Fruit fly (Drosophila melanogaster) whole organism, embryonic: ENCODE data around the gene odd.

Experiments
- Ada2b ChIP-seq: fragments of 200-800 bp; sonication (Bioruptor generic); IDR thresholded peaks from 2 replicates; pipeline ENCODE4 v1.3.6; 2022; ENCODE audit warnings: missing biosample characterization, missing genetic modification characterization
- Aef1 ChIP-seq: fragments of 200-800 bp; sonication (Bioruptor generic); IDR thresholded peaks from 3 replicates; pipeline ENCODE4 v1.3.6; 2022; ENCODE audit warnings: missing biosample characterization, missing genetic modification characterization
- C15 ChIP-seq: fragments of 200-800 bp; sonication (Bioruptor generic); IDR thresholded peaks from 3 replicates; pipeline ENCODE4 v1.3.6; 2022; ENCODE audit warnings: missing biosample characterization, missing genetic modification characterization
- CG11398 ChIP-seq: fragments of 200-800 bp; sonication (Bioruptor generic); optimal IDR thresholded peaks from 2 replicates; lab custom pipeline; 2016; ENCODE audit warnings: missing biosample characterization, missing genetic modification characterization
- CG11560 ChIP-seq: fragments of 200-800 bp; sonication (Bioruptor generic); IDR thresholded peaks from 3 replicates; pipeline ENCODE4 v1.3.6; 2022; ENCODE audit warnings: missing biosample characterization, missing genetic modification characterization
- CG12236 ChIP-seq: fragments of 200-800 bp; sonication (Bioruptor generic); optimal IDR thresholded peaks from 2 replicates; lab custom pipeline; 2016; ENCODE audit warnings: missing biosample characterization, missing genetic modification characterization
- CG13123 ChIP-seq: fragments of 200-800 bp; sonication (Bioruptor generic); optimal IDR thresholded peaks from 2 replicates; lab custom pipeline; 2016; ENCODE audit warnings: missing biosample characterization, missing genetic modification characterization
- CG14050 ChIP-seq: fragments of 200-800 bp; sonication (Bioruptor generic); IDR thresholded peaks from 3 replicates; pipeline ENCODE4 v1.3.6; 2022; ENCODE audit warnings: missing biosample characterization, missing genetic modification characterization
- CG14441 ChIP-seq: fragments of 200-800 bp; sonication (Bioruptor generic); IDR thresholded peaks from 2 replicates; pipeline ENCODE4 v1.3.6; 2022; ENCODE audit warnings: missing biosample characterization, missing genetic modification characterization
- CG17385 ChIP-seq: fragments of 200-800 bp; sonication (Bioruptor generic); optimal IDR thresholded peaks from 3 replicates; lab custom pipeline; 2018; ENCODE audit warnings: missing biosample characterization, mild to moderate bottlenecking, missing genetic modification characterization
- CG18619 ChIP-seq: fragments of 200-800 bp; sonication (Bioruptor generic); optimal IDR thresholded peaks from 3 replicates; lab custom pipeline; 2017; ENCODE audit warnings: missing biosample characterization, mild to moderate bottlenecking, missing genetic modification characterization
- CG2875 ChIP-seq: fragments of 200-800 bp; sonication (Bioruptor generic); optimal IDR thresholded peaks from 2 replicates; lab custom pipeline; 2017; ENCODE audit warnings: missing biosample characterization, mild to moderate bottlenecking, missing genetic modification characterization, missing genetic modification reagents
- CG34224 ChIP-seq: fragments of 200-800 bp; sonication (Bioruptor generic); IDR thresholded peaks from 3 replicates; pipeline ENCODE4 v1.3.6; 2022; ENCODE audit warnings: missing biosample characterization, missing genetic modification characterization; ENCODE audit not compliant: partially characterized antibody
- CG42726 ChIP-seq: fragments of 200-800 bp; sonication (Bioruptor generic); IDR thresholded peaks from 2 replicates; pipeline ENCODE4 v1.3.6; 2022; ENCODE audit warnings: missing biosample characterization, missing genetic modification characterization; ENCODE audit not compliant: partially characterized antibody
- CG4328 ChIP-seq: fragments of 200-800 bp; sonication (Bioruptor generic); optimal IDR thresholded peaks from 3 replicates; lab custom pipeline; 2017; ENCODE audit warnings: missing biosample characterization, missing genetic modification reagents, missing genetic modification characterization
- CG4820 ChIP-seq: fragments of 200-800 bp; sonication (Bioruptor generic); optimal IDR thresholded peaks from 3 replicates; lab custom pipeline; 2016; ENCODE audit warnings: missing biosample characterization, missing genetic modification characterization
- CG6175 ChIP-seq: fragments of 200-800 bp; sonication (Bioruptor generic); IDR thresholded peaks from 3 replicates; pipeline ENCODE4 v1.3.6; 2022; ENCODE audit warnings: missing biosample characterization, missing genetic modification characterization
- CG7963 ChIP-seq: fragments of 200-800 bp; sonication (Bioruptor generic); IDR thresholded peaks from 3 replicates; pipeline ENCODE4 v1.3.6; 2022; ENCODE audit warnings: missing biosample characterization, missing genetic modification characterization; ENCODE audit not compliant: partially characterized antibody
- CG8089 ChIP-seq: fragments of 200-800 bp; sonication (Bioruptor generic); optimal IDR thresholded peaks from 3 replicates; lab custom pipeline; 2016; ENCODE audit warnings: missing biosample characterization, missing genetic modification characterization
- CG8359 ChIP-seq: fragments of 200-800 bp; sonication (Bioruptor generic); optimal IDR thresholded peaks from 2 replicates; lab custom pipeline; 2017; ENCODE audit warnings: missing biosample characterization, mild to moderate bottlenecking, missing genetic modification characterization, borderline replicate concordance
- CG8765 ChIP-seq: fragments of 200-800 bp; sonication (Bioruptor generic); IDR thresholded peaks from 2 replicates; pipeline ENCODE4 v1.3.6; 2022; ENCODE audit warnings: missing biosample characterization, missing genetic modification characterization
- CG8944 ChIP-seq: fragments of 200-800 bp; sonication (Bioruptor generic); optimal IDR thresholded peaks from 3 replicates; lab custom pipeline; 2016; ENCODE audit warnings: missing biosample characterization, missing genetic modification characterization
- CG9817 ChIP-seq: fragments of 200-800 bp; sonication (Bioruptor generic); optimal IDR thresholded peaks from 2 replicates; lab custom pipeline; 2018; ENCODE audit warnings: missing biosample characterization, mild to moderate bottlenecking, missing genetic modification characterization, moderate library complexity
- H15 ChIP-seq: fragments of 200-800 bp; sonication (Bioruptor generic); IDR thresholded peaks from 3 replicates; pipeline ENCODE4 v1.3.6; 2022; ENCODE audit warnings: missing biosample characterization, missing genetic modification characterization
- HLH3B ChIP-seq: fragments of 200-800 bp; sonication (Bioruptor generic); IDR thresholded peaks from 2 replicates; pipeline ENCODE4 v1.3.6; 2022; ENCODE audit warnings: missing biosample characterization, missing genetic modification characterization
- HLH4C ChIP-seq: fragments of 200-800 bp; sonication (Bioruptor generic); IDR thresholded peaks from 3 replicates; pipeline ENCODE4 v1.3.6; 2022; ENCODE audit warnings: missing biosample characterization, missing genetic modification characterization; ENCODE audit not compliant: partially characterized antibody
- Hr3 ChIP-seq: fragments of 200-800 bp; sonication (Bioruptor generic); optimal IDR thresholded peaks from 3 replicates; lab custom pipeline; 2016; ENCODE audit warnings: missing biosample characterization, missing genetic modification characterization
- Hsf ChIP-seq: fragments of 200-800 bp; sonication (Bioruptor generic); optimal IDR thresholded peaks from 3 replicates; lab custom pipeline; 2016; ENCODE audit warnings: missing biosample characterization, missing genetic modification characterization
- MBD-R2 ChIP-seq: fragments of 200-800 bp; sonication (Bioruptor generic); IDR thresholded peaks from 2 replicates; pipeline ENCODE4 v1.3.6; 2022; ENCODE audit warnings: missing biosample characterization, missing genetic modification characterization
- Mad ChIP-seq: fragments of 200-800 bp; sonication (Bioruptor generic); optimal IDR thresholded peaks from 2 replicates; lab custom pipeline; 2016; ENCODE audit warnings: missing biosample characterization, missing genetic modification characterization
- Max ChIP-seq: fragments of 200-800 bp; sonication (Bioruptor generic); optimal IDR thresholded peaks from 2 replicates; lab custom pipeline; 2016; ENCODE audit warnings: missing biosample characterization, mild to moderate bottlenecking, missing genetic modification characterization
- Opbp ChIP-seq: fragments of 200-800 bp; sonication (Bioruptor generic); IDR thresholded peaks from 3 replicates; pipeline ENCODE4 v1.3.6; 2022; ENCODE audit warnings: missing biosample characterization, missing genetic modification characterization; ENCODE audit not compliant: partially characterized antibody
- Pdp1 ChIP-seq, 2 experiments: fragments of 200-800 bp; sonication (Bioruptor generic); optimal IDR thresholded peaks; 3 replicates each; lab custom pipeline; 2016; ENCODE audit warnings: missing biosample characterization in 2 of 2, missing genetic modification characterization in 2 of 2, mild to moderate bottlenecking in 1 of 2, moderate library complexity in 1 of 2
- Side ChIP-seq: fragments of 200-800 bp; sonication (Bioruptor generic); optimal IDR thresholded peaks from 2 replicates; lab custom pipeline; 2016; ENCODE audit warnings: missing biosample characterization, missing genetic modification characterization
- cg ChIP-seq: fragments of 200-800 bp; sonication (Bioruptor generic); optimal IDR thresholded peaks from 3 replicates; lab custom pipeline; 2019; ENCODE audit warnings: missing biosample characterization, mild to moderate bottlenecking, missing genetic modification characterization, moderate library complexity
- da ChIP-seq: fragments of 200-800 bp; sonication (Bioruptor generic); optimal IDR thresholded peaks from 2 replicates; lab custom pipeline; 2016; ENCODE audit warnings: missing biosample characterization, missing genetic modification characterization
- esg ChIP-seq: fragments of 200-800 bp; sonication (Bioruptor generic); conservative IDR thresholded peaks from 2 replicates; pipeline ENCODE4 v1.3.6; 2022; ENCODE audit warnings: missing biosample characterization, missing genetic modification characterization
- gcm2 ChIP-seq: fragments of 200-800 bp; sonication (Bioruptor generic); optimal IDR thresholded peaks from 2 replicates; lab custom pipeline; 2016; ENCODE audit warnings: missing biosample characterization, missing genetic modification characterization
- h ChIP-seq: fragments of >200 bp; optimal IDR thresholded peaks from 2 replicates; lab custom pipeline; 2017
- her ChIP-seq: fragments of 200-800 bp; sonication (Bioruptor generic); optimal IDR thresholded peaks from 2 replicates; lab custom pipeline; 2016; ENCODE audit warnings: missing biosample characterization, missing genetic modification characterization
- kay ChIP-seq: fragments of 200-800 bp; sonication (Bioruptor generic); optimal IDR thresholded peaks from 2 replicates; lab custom pipeline; 2016; ENCODE audit warnings: missing biosample characterization, missing genetic modification characterization
- nau ChIP-seq: fragments of 200-800 bp; sonication (Bioruptor generic); optimal IDR thresholded peaks from 3 replicates; lab custom pipeline; 2017; ENCODE audit warnings: missing biosample characterization, mild to moderate bottlenecking, missing genetic modification characterization, missing genetic modification reagents
- nerfin-2 ChIP-seq: fragments of 200-800 bp; sonication (Bioruptor generic); IDR thresholded peaks from 2 replicates; pipeline ENCODE4 v1.3.6; 2022; ENCODE audit warnings: missing biosample characterization, missing genetic modification characterization; ENCODE audit not compliant: partially characterized antibody
- prd ChIP-seq, 3 experiments: fragments of >200 bp in 2 of 3; fragments of 200-800 bp in 1 of 3; sonication (Bioruptor generic) in 1 of 3; optimal IDR thresholded peaks in 2 of 3; IDR thresholded peaks in 1 of 3; 2 replicates in 2 of 3; 3 replicates in 1 of 3; pipeline versions ENCODE4 v1.3.6 to Lab custom; 2017 to 2022; ENCODE audit warnings: missing biosample characterization in 1 of 3, missing genetic modification characterization in 1 of 3
- salm ChIP-seq: fragments of 200-800 bp; sonication (Bioruptor generic); optimal IDR thresholded peaks from 2 replicates; lab custom pipeline; 2018; ENCODE audit warnings: missing biosample characterization, mild to moderate bottlenecking, missing genetic modification characterization
- sd ChIP-seq: fragments of 200-800 bp; sonication (Bioruptor generic); optimal IDR thresholded peaks from 3 replicates; lab custom pipeline; 2018; ENCODE audit warnings: missing biosample characterization, mild to moderate bottlenecking, missing genetic modification characterization, moderate library complexity
- sens-2 ChIP-seq: fragments of 200-800 bp; sonication (Bioruptor generic); IDR thresholded peaks from 2 replicates; pipeline ENCODE4 v1.3.6; 2022; ENCODE audit warnings: missing biosample characterization, missing genetic modification characterization
- sisA ChIP-seq: fragments of 200-800 bp; sonication (Bioruptor generic); IDR thresholded peaks from 2 replicates; pipeline ENCODE4 v1.3.6; 2022; ENCODE audit warnings: missing biosample characterization, missing genetic modification characterization
- sr ChIP-seq: fragments of 200-800 bp; sonication (Bioruptor generic); IDR thresholded peaks from 3 replicates; pipeline ENCODE4 v1.3.6; 2022; ENCODE audit warnings: missing biosample characterization, missing genetic modification characterization

Gene odd

dm6 chr2L:3632047-3632880 lies 25.7 kb upstream of the odd start (continued):
- TF ChIP-seq CG8359 (GFP tag; lab: Kevin White, UChicago) (peak; percentile 96), cg (GFP tag; lab: Kevin White, UChicago) (peak; percentile 98), CG17385 (GFP tag; lab: Kevin White, UChicago) (peak; percentile 89), gcm2 (GFP tag; lab: Kevin White, UChicago) (peak; percentile 92), MBD-R2 (GFP tag; lab: Robert Waterston, UW) (peak; percentile 91), sens-2 (GFP tag; lab: Robert Waterston, UW) (peak; percentile 93), CG6175 (peak; percentile 96), her (GFP tag; lab: Kevin White, UChicago) (peak; percentile 90), CG18619 (GFP tag; lab: Kevin White, UChicago) (peak; percentile 90), CG42726 (GFP tag; lab: Robert Waterston, UW) (peak; percentile 68), CG12236 (GFP tag; lab: Kevin White, UChicago) (peak; percentile 90), h (lab: Kevin White, UChicago) (no peak), Pdp1 (GFP tag; optimal IDR thresholded peaks at IDR 0.05; lab: Kevin White, UChicago) (peak; percentile 89 to 98), prd (optimal IDR thresholded peaks at IDR 0.05; lab: Kevin White, UChicago) (no peak), prd (GFP tag; IDR thresholded peaks at IDR 0.05; lab: Robert Waterston, UW) (peak; percentile 99), Opbp (GFP tag; lab: Robert Waterston, UW) (no peak), CG13123 (GFP tag; lab: Kevin White, UChicago) (peak; percentile 80), nau (GFP tag; lab: Kevin White, UChicago) (peak; percentile 99), sr (peak; percentile 60; the same call in 1 of the 3 replicates), CG14050 (GFP tag; lab: Robert Waterston, UW) (peak; percentile 93), Hr3 (peak; percentile 90), sisA (GFP tag; lab: Robert Waterston, UW) (peak; percentile 95), Max (GFP tag; lab: Kevin White, UChicago) (peak; percentile 82), Ada2b (GFP tag; lab: Robert Waterston, UW) (peak; percentile 97), CG14441 (peak; percentile 98), CG11398 (GFP tag; lab: Kevin White, UChicago) (peak; percentile 92), CG8944 (GFP tag; lab: Kevin White, UChicago) (peak; percentile 91), esg (GFP tag; lab: Robert Waterston, UW) (peak; percentile 96), CG4820 (peak; percentile 95), CG4328 (GFP tag; lab: Kevin White, UChicago) (peak; percentile 98), CG2875 (GFP tag; lab: Kevin White, UChicago) (peak; percentile 90), Mad (GFP tag; lab: Kevin White, UChicago) (peak; percentile 91), CG34224 (no peak), CG8089 (GFP tag; lab: Kevin White, UChicago) (peak; percentile 87), sd (tag; lab: Kevin White, UChicago) (peak; percentile 80), nerfin-2 (GFP tag; lab: Robert Waterston, UW) (no peak), da (GFP tag; lab: Kevin White, UChicago) (peak; percentile 75), CG9817 (tag; lab: Kevin White, UChicago) (peak; percentile 89), HLH3B (peak; percentile 96), CG11560 (peak; percentile 85), kay (GFP tag; lab: Kevin White, UChicago) (peak; percentile 97), salm (tag; lab: Kevin White, UChicago) (peak; percentile 86), CG7963 (GFP tag; lab: Robert Waterston, UW) (no peak), Aef1 (peak; percentile 93), H15 (GFP tag; lab: Robert Waterston, UW) (peak; percentile 98), C15 (GFP tag; lab: Robert Waterston, UW) (peak; percentile 91), Hsf (GFP tag; lab: Kevin White, UChicago) (peak; percentile 94), Side (peak; percentile 98), CG8765 (GFP tag; lab: Robert Waterston, UW) (peak; percentile 96), HLH4C (no peak)
